Fruit fly (Drosophila melanogaster) whole organism, pupa: ENCODE results near the gene CG42587.
"Not testable (repeated sequence)": the region's sequence is repeated elsewhere in the genome, so short reads cannot be mapped to it uniquely, and the experiment has no call there.

Experiments
- CG34367 ChIP-seq: fragments of 200-800 bp; sonication (Bioruptor generic); optimal IDR thresholded peaks from 2 replicates; lab custom pipeline; 2018; ENCODE audit warnings: missing biosample characterization, mild to moderate bottlenecking, missing genetic modification characterization
- Snoo ChIP-seq: fragments of 200-800 bp; sonication (Bioruptor generic); optimal IDR thresholded peaks from 3 replicates; lab custom pipeline; 2017; ENCODE audit warnings: missing biosample characterization, mild to moderate bottlenecking, missing genetic modification characterization, inconsistent platforms

dm6 chr2L:14742893-14743292, 2.1 kb downstream of the CG42587 start, which contains the start of gene CG34166:
- TF ChIP-seq Snoo; CG34367 (tag; lab: Kevin White, UChicago): not testable (repeated sequence)
